Comparison of ENCODE assay signal across 2 worm cellular contexts in the genomic region with DNA sequence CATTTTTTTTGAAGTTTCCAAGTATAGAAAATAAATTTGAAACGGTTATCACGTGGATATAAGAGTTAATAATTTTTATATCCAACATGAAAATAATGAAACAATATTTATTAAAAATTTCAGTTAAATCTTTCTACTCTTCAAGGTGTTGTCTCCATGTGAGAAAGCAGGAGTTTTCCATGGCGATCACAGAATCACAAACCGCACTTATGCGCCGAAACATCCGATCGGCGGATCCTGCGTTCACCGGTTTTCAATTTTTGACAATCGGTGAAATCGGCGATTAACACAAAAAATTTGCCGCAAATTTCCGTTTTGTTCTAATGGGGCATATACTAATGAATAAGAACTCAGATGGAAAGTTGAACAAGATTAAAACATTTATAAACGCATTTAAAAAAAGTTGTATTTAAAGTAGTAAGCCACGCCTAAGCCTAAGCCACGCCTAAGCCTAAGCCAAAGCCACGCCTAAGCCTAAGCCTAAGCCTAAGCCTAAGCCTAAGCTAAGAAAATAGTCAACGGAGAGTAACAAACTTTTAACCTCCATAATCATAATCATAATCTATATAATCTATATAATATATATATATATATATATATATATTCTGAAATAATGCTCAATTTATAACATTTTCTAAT.
TF ChIP-seq lines count a peak whose summit lies in the region.

TSS of gene C26B2.2 (minus strand) at position 88 of the 639 bp plus-strand sequence.

TF ChIP-seq in whole organism, L1 larva, 84 proteins besides CTCF, POLR2A, EP300 and RAD21:
- TF ChIP-seq lin-39 (tag; optimal IDR thresholded peaks at IDR 0.05; lab: Kevin White, UChicago) (no peak), ceh-88 (GFP tag; IDR thresholded peaks at IDR 0.05; lab: Robert Waterston, UW) (peak; percentile 15; the same call in 1 of the 2 replicates)
TF ChIP-seq in whole organism, L1 larva: peak in this region for 1.

TF ChIP-seq in whole organism, early embryonic, 17 proteins besides CTCF, POLR2A, EP300 and RAD21:
- no peak for TF ChIP-seq hnd-1 (tag; optimal IDR thresholded peaks at IDR 0.05; lab: Kevin White, UChicago)
- peak; percentile 55 for TF ChIP-seq ceh-36 (tag; optimal IDR thresholded peaks at IDR 0.05; lab: Kevin White, UChicago)
- no peak for TF ChIP-seq aly-1 (tag; optimal IDR thresholded peaks at IDR 0.05; lab: Kevin White, UChicago)
